Worm (Caenorhabditis elegans) whole organism, L4/young adult: ENCODE results near the gene cnc-11.

Experiments used
- W03F9.2 ChIP-seq: fragments of 150-350 bp; optimal IDR thresholded peaks from 2 replicates; lab custom pipeline; 2014; ENCODE audit warnings: missing biosample characterization, missing genetic modification characterization
- him-1 ChIP-seq: sonication (generic microtip); optimal IDR thresholded peaks from 2 replicates; lab custom pipeline; 2016; ENCODE audit warnings: missing genotype, missing genetic modification reagents, missing genetic modification characterization, missing compliant biosample characterization

DNA sequence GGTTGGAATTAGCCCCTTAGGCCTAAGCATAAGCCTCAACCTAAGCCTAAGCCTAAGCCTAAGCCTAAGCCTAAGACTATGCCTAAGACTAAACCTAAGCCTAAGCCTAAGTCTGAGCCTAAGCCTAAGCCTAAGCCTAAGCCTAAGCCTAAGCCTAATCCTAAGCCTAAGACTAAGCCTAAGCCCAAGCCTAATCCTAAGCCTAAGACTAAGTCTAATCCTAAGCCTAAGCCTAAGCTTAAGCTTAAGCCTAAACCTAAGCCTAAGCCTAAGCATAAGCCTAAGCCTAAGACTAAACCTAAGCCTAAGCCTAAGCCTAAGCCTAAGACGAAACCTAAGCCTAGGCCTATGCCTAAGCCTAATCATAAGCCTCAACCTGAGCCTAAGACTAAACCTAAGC is 18.8 kb upstream of the cnc-11 start:
- TF ChIP-seq W03F9.2 (tag; lab: Kevin White, UChicago) (no peak), him-1 (tag; lab: Kevin White, UChicago) (no peak)
